Worm (Caenorhabditis elegans): ENCODE data around the gene C30E1.4.
A peak's percentile ranks its signal among the peaks of the same experiment; 100 is the strongest.

C30E1.4 gene

ce11 chrX:16943934-16944914 is 20.5 kb downstream of the C30E1.4 start (continued):
- TF ChIP-seq F33H1.4 (GFP tag; IDR thresholded peaks at IDR 0.05) (no peak), sea-2 (GFP tag; IDR thresholded peaks at IDR 0.05) (no peak), xnd-1 (tag; optimal IDR thresholded peaks at IDR 0.05) (no peak), B0261.1 (tag; optimal IDR thresholded peaks at IDR 0.05) (no peak), nhr-27 (tag; optimal IDR thresholded peaks at IDR 0.05) (peak; percentile 66), D2030.7 (GFP tag; IDR thresholded peaks at IDR 0.05) (no peak), attf-5 (GFP tag; optimal IDR thresholded peaks at IDR 0.05) (no peak), ceh-40 (GFP tag; IDR thresholded peaks at IDR 0.05) (no peak), lin-40 (tag; optimal IDR thresholded peaks at IDR 0.05) (no peak), F55B11.4 (tag; optimal IDR thresholded peaks at IDR 0.05; ENCODE audit: borderline replicate concordance, insufficient read depth) (no peak), egl-18 (GFP tag; IDR thresholded peaks at IDR 0.05) (no peak)

DNA sequence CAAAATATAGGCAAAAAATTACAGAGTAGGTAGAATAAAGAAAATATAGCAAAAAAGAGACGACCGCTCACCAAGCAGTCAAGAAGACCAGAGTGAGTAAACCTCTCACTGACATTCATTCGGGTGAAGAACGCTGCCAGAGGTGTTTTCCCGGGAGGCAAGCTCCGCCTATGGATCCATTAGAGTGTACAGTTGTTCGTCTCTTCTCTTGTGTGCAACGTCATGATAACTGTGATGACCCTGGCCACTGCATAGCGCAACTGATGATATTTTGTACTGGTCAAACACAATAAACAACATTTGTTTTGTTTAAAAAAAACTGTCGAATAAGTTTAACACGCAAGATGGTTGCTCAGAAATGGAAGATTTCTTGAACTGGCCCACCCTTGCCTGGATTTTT is 29.1 kb downstream of the C30E1.4 start, which contains the start of gene F52G3.8:
Gene F52G3.8 (minus strand): TSS at position 101 of the 400 bp plus-strand sequence.
- TF ChIP-seq aptf-2 (GFP tag; conservative IDR thresholded peaks at IDR 0.05): no peak
- TF ChIP-seq ZK185.1 (tag; optimal IDR thresholded peaks at IDR 0.05; ENCODE audit: poor library complexity, severe bottlenecking): no peak
- TF ChIP-seq ceh-58 (GFP tag; IDR thresholded peaks at IDR 0.05): no peak
- no peak for TF ChIP-seq akir-1 (GFP tag; optimal IDR thresholded peaks at IDR 0.05)
- no peak for TF ChIP-seq ztf-18 (tag; optimal IDR thresholded peaks at IDR 0.05)
- TF ChIP-seq repo-1 (tag; optimal IDR thresholded peaks at IDR 0.05): no peak
- TF ChIP-seq F10E7.11 (tag; optimal IDR thresholded peaks at IDR 0.05): no peak
- TF ChIP-seq nfya-2 (GFP tag; IDR thresholded peaks at IDR 0.05): no peak

DNA sequence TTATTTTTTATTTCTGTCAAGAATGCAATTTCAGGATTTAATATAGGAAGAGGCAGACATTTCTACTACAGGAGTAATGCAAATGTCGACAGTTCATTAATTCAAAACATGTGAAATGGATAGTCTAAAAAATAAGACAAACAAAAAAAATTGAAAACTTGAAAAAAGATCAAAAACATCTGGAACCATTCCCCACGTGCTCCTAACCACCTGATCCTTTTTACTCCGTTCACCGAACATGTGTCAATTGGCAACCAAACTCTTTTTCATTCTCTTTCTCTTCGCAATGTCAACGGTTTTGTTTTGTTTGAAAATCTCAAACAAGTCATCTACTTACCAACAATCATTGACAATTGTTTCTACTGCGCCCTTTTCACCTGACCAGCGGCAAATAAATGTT is 34.3 kb downstream of the C30E1.4 start:
- TF ChIP-seq lin-26 (GFP tag; IDR thresholded peaks at IDR 0.05) (no peak), ccch-3 (GFP tag; optimal IDR thresholded peaks at IDR 0.05) (no peak)

- TF ChIP-seq egl-44 (GFP tag; IDR thresholded peaks at IDR 0.05) (no peak), egl-18 (GFP tag; IDR thresholded peaks at IDR 0.05) (no peak), ets-4 (GFP tag; optimal IDR thresholded peaks at IDR 0.05) (no peak), Y95B8A.8 (GFP tag; IDR thresholded peaks at IDR 0.05) (no peak), let-607 (tag; optimal IDR thresholded peaks at IDR 0.05) (no peak), Y79H2A.3 (GFP tag; conservative IDR thresholded peaks at IDR 0.05) (no peak), K12H6.12 (tag; optimal IDR thresholded peaks at IDR 0.05) (no peak), lsl-1 (GFP tag; optimal IDR thresholded peaks at IDR 0.05) (no peak), ztf-3 (GFP tag; optimal IDR thresholded peaks at IDR 0.05) (no peak)
Observed at ce11 chrX:16960346-16960745, 36.6 kb downstream of the C30E1.4 start.

- TF ChIP-seq snpc-4 (GFP tag; optimal IDR thresholded peaks at IDR 0.05) (no peak), snpc-4 (tag; optimal IDR thresholded peaks at IDR 0.05) (peak in 3 of 4 experiments; percentile 29 to 70 (median 51)), madf-3 (GFP tag; IDR thresholded peaks at IDR 0.05) (0 out of 2 replicates have a peak, but pooled peaks have one; percentile 39), K11D2.4 (GFP tag; IDR thresholded peaks at IDR 0.05) (peak; percentile 79), lin-35 (GFP tag; optimal IDR thresholded peaks at IDR 0.05) (peak in 1 of 3 experiments; percentile 55), F52B5.7 (tag; optimal IDR thresholded peaks at IDR 0.05) (peak; percentile 53), C06A6.2 (GFP tag; conservative IDR thresholded peaks at IDR 0.05) (peak; percentile 66; the same call in 1 of the 2 replicates), gei-17 (GFP tag; optimal IDR thresholded peaks at IDR 0.05) (peak; percentile 58), madf-6 (GFP tag; IDR thresholded peaks at IDR 0.05) (0 out of 2 replicates have a peak, but pooled peaks have one; percentile 21), aptf-2 (GFP tag; conservative IDR thresholded peaks at IDR 0.05) (no peak), ceh-40 (GFP tag; IDR thresholded peaks at IDR 0.05) (no peak), lir-1 (GFP tag; conservative IDR thresholded peaks at IDR 0.05) (peak; percentile 98), cebp-1 (GFP tag; IDR thresholded peaks at IDR 0.05) (0 out of 2 replicates have a peak, but pooled peaks have one; percentile 39), cebp-1 (tag; optimal IDR thresholded peaks at IDR 0.05) (peak; percentile 82)
Observed at ce11 chrX:16961387-16961786, 37.7 kb downstream of the C30E1.4 start.
